Worm (Caenorhabditis elegans): ENCODE results near the gene C34F6.9.

DNA sequence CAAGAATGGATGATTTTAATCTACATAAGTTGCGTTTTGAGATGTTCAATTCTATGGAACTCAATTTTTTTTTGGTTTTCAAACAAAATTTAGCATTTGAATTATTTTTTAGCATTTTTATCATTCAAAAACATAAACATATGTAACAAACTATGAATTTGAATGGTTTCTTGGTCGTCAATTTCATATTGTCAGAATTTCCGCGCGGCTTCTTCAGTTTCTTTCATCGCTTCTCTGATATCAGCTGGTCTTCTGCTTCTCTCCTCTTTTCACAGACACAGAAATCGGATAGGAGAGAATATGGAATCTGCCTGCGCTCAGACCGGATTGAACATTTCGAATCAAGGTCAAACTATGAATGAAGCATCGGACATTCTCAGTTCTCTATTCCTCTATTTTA lies 44.3 kb upstream of the C34F6.9 start, which contains the start of gene C03A3.9:
- TF ChIP-seq him-1 (tag; optimal IDR thresholded peaks at IDR 0.05) (no peak), dao-5 (tag; optimal IDR thresholded peaks at IDR 0.05) (no peak)
